Fruit fly (Drosophila melanogaster) whole organism, adult: ENCODE data around the gene Pep.

Experiments
- CG1620 ChIP-seq: fragments of 200-800 bp; sonication (Bioruptor generic); optimal IDR thresholded peaks from 2 replicates; lab custom pipeline; 2016; ENCODE audit warnings: missing biosample characterization, missing genetic modification characterization
- CG7045 ChIP-seq: fragments of 200-800 bp; sonication (Bioruptor generic); optimal IDR thresholded peaks from 2 replicates; lab custom pipeline; 2017; ENCODE audit warnings: missing biosample characterization, mild to moderate bottlenecking, missing genetic modification characterization
- Crg-1 ChIP-seq: fragments of 200-800 bp; sonication (Bioruptor generic); optimal IDR thresholded peaks from 2 replicates; lab custom pipeline; 2016; ENCODE audit warnings: missing biosample characterization, missing genetic modification characterization
- Mnt ChIP-seq: fragments of 200-800 bp; sonication (Bioruptor generic); optimal IDR thresholded peaks from 2 replicates; lab custom pipeline; 2016; ENCODE audit warnings: missing biosample characterization, mild to moderate bottlenecking, missing genetic modification characterization
- kay ChIP-seq: fragments of 200-800 bp; sonication (Bioruptor generic); peaks from one replicate; lab custom pipeline; 2016; ENCODE audit warnings: missing biosample characterization, missing genetic modification characterization, borderline replicate concordance
- ovo ChIP-seq: fragments of 200-800 bp; sonication (Bioruptor generic); optimal IDR thresholded peaks from 2 replicates; lab custom pipeline; 2016; ENCODE audit warnings: missing biosample characterization, missing genetic modification characterization
- pad ChIP-seq: fragments of 200-800 bp; sonication (Bioruptor generic); optimal IDR thresholded peaks from 3 replicates; lab custom pipeline; 2017; ENCODE audit warnings: missing biosample characterization, missing genetic modification characterization, mild to moderate bottlenecking, moderate library complexity, missing genetic modification reagents
- tj ChIP-seq: fragments of 200-800 bp; sonication (Bioruptor generic); optimal IDR thresholded peaks from 3 replicates; lab custom pipeline; 2017; ENCODE audit warnings: missing biosample characterization, mild to moderate bottlenecking, missing genetic modification characterization, moderate library complexity

- TF ChIP-seq CG1620 (GFP tag; lab: Kevin White, UChicago) (no peak), Crg-1 (no peak), pad (GFP tag; lab: Kevin White, UChicago) (no peak), Mnt (GFP tag; lab: Kevin White, UChicago) (no peak), CG7045 (GFP tag; lab: Kevin White, UChicago) (no peak), tj (peak; percentile 43), ovo (GFP tag; lab: Kevin White, UChicago) (no peak), kay (GFP tag; lab: Kevin White, UChicago) (no peak)
Measured at dm6 chr3L:17615286-17615685, 29.6 kb downstream of the Pep start.
